Fruit fly (Drosophila melanogaster) whole organism, embryonic: ENCODE measurements around the gene CG14406.
A peak's percentile ranks its signal among the peaks of the same experiment; 100 is the strongest.

Experiments used
- Abd-B ChIP-seq: fragments of 200-800 bp; sonication (Bioruptor generic); optimal IDR thresholded peaks from 2 replicates; lab custom pipeline; 2018; ENCODE audit warnings: missing biosample characterization, mild to moderate bottlenecking, missing genetic modification characterization, moderate library complexity
- C15 ChIP-seq: fragments of 200-800 bp; sonication (Bioruptor generic); IDR thresholded peaks from 3 replicates; pipeline ENCODE4 v1.3.6; 2022; ENCODE audit warnings: missing biosample characterization, missing genetic modification characterization
- CG11247 ChIP-seq: fragments of 200-800 bp; sonication (Bioruptor generic); IDR thresholded peaks from 2 replicates; pipeline ENCODE4 v1.3.6; 2022; ENCODE audit warnings: missing biosample characterization, missing genetic modification characterization
- CG11695 ChIP-seq: fragments of 200-800 bp; sonication (Bioruptor generic); IDR thresholded peaks from 3 replicates; pipeline ENCODE4 v1.3.6; 2022; ENCODE audit warnings: missing biosample characterization, missing genetic modification characterization
- CG12769 ChIP-seq: fragments of 200-800 bp; sonication (Bioruptor generic); optimal IDR thresholded peaks from 2 replicates; lab custom pipeline; 2019; ENCODE audit warnings: missing biosample characterization, mild to moderate bottlenecking, missing genetic modification characterization, moderate library complexity
- CG13894 ChIP-seq: fragments of 200-800 bp; sonication (Bioruptor generic); optimal IDR thresholded peaks from 3 replicates; lab custom pipeline; 2018; ENCODE audit warnings: missing biosample characterization, mild to moderate bottlenecking, missing genetic modification characterization, moderate library complexity
- CG15269 ChIP-seq: fragments of 200-800 bp; sonication (Bioruptor generic); optimal IDR thresholded peaks from 2 replicates; lab custom pipeline; 2018; ENCODE audit warnings: missing biosample characterization, mild to moderate bottlenecking, missing genetic modification characterization, moderate library complexity
- CG30403 ChIP-seq: fragments of 200-800 bp; sonication (Bioruptor generic); optimal IDR thresholded peaks from 3 replicates; lab custom pipeline; 2016; ENCODE audit warnings: missing biosample characterization, missing genetic modification characterization
- CG31365 ChIP-seq: fragments of 200-800 bp; sonication (Bioruptor generic); optimal IDR thresholded peaks from 2 replicates; lab custom pipeline; 2018; ENCODE audit warnings: missing biosample characterization, mild to moderate bottlenecking, missing genetic modification characterization
- CG4282 ChIP-seq: fragments of 200-800 bp; sonication (Bioruptor generic); optimal IDR thresholded peaks from 2 replicates; lab custom pipeline; 2016; ENCODE audit warnings: missing biosample characterization, missing genetic modification characterization
- CG5180 ChIP-seq: fragments of 200-800 bp; sonication (Bioruptor generic); optimal IDR thresholded peaks from 3 replicates; lab custom pipeline; 2017; ENCODE audit warnings: missing biosample characterization, missing genetic modification characterization, mild to moderate bottlenecking, moderate library complexity, missing genetic modification reagents
- CG5245 ChIP-seq: fragments of 200-800 bp; sonication (Bioruptor generic); optimal IDR thresholded peaks from 3 replicates; lab custom pipeline; 2016; ENCODE audit warnings: missing biosample characterization, missing genetic modification characterization
- CG6765 ChIP-seq: fragments of 200-800 bp; sonication (Bioruptor generic); optimal IDR thresholded peaks from 3 replicates; lab custom pipeline; 2017; ENCODE audit warnings: missing biosample characterization, mild to moderate bottlenecking, missing genetic modification characterization
- CTCF ChIP-seq: fragments of 200-800 bp; sonication (Bioruptor generic); optimal IDR thresholded peaks from 2 replicates; lab custom pipeline; 2017; ENCODE audit warnings: missing biosample characterization, mild to moderate bottlenecking, missing genetic modification characterization, moderate library complexity
- Camta ChIP-seq: fragments of 200-800 bp; sonication (Bioruptor generic); optimal IDR thresholded peaks from 2 replicates; lab custom pipeline; 2016; ENCODE audit warnings: missing biosample characterization, missing genetic modification characterization
- Deaf1 ChIP-seq: fragments of 200-800 bp; optimal IDR thresholded peaks from 3 replicates; lab custom pipeline; 2019; ENCODE audit warnings: missing biosample characterization, mild to moderate bottlenecking, missing genetic modification characterization, moderate library complexity
- H15 ChIP-seq: fragments of 200-800 bp; sonication (Bioruptor generic); IDR thresholded peaks from 3 replicates; pipeline ENCODE4 v1.3.6; 2022; ENCODE audit warnings: missing biosample characterization, missing genetic modification characterization
- bowl ChIP-seq: fragments of 200-800 bp; sonication (Bioruptor generic); IDR thresholded peaks from 2 replicates; pipeline ENCODE4 v1.3.6; 2022; ENCODE audit warnings: missing biosample characterization, missing genetic modification characterization
- chinmo ChIP-seq: fragments of 200-800 bp; sonication (Bioruptor generic); IDR thresholded peaks from 4 replicates; pipeline ENCODE4 v1.3.6; 2022; ENCODE audit warnings: missing biosample characterization, missing genetic modification characterization; ENCODE audit not compliant: partially characterized antibody
- croc ChIP-seq: fragments of 200-800 bp; sonication (Bioruptor generic); conservative IDR thresholded peaks from 3 replicates; pipeline ENCODE4 v1.3.6; 2022; ENCODE audit warnings: missing biosample characterization, missing genetic modification characterization
- crol ChIP-seq: fragments of 200-800 bp; sonication (Bioruptor generic); IDR thresholded peaks from 2 replicates; pipeline ENCODE4 v1.3.6; 2022; ENCODE audit warnings: missing biosample characterization, missing genetic modification characterization
- fu2 ChIP-seq: fragments of 200-800 bp; sonication (Bioruptor generic); optimal IDR thresholded peaks from 2 replicates; lab custom pipeline; 2016; ENCODE audit warnings: missing biosample characterization, missing genetic modification characterization
- grn ChIP-seq: fragments of 200-800 bp; sonication (Bioruptor generic); optimal IDR thresholded peaks from 3 replicates; lab custom pipeline; 2017; ENCODE audit warnings: missing biosample characterization, missing genetic modification characterization
- maf-S ChIP-seq: fragments of 200-800 bp; sonication (Bioruptor generic); optimal IDR thresholded peaks from 2 replicates; lab custom pipeline; 2016; ENCODE audit warnings: missing biosample characterization, missing genetic modification characterization
- repo ChIP-seq: fragments of 200-800 bp; sonication (Bioruptor generic); optimal IDR thresholded peaks from 2 replicates; lab custom pipeline; 2016; ENCODE audit warnings: missing biosample characterization, missing genetic modification characterization
- scrt ChIP-seq: fragments of 200-800 bp; sonication (Bioruptor generic); optimal IDR thresholded peaks from 2 replicates; lab custom pipeline; 2018; ENCODE audit warnings: missing biosample characterization, mild to moderate bottlenecking, missing genetic modification characterization, moderate library complexity
- sd ChIP-seq: fragments of 200-800 bp; sonication (Bioruptor generic); optimal IDR thresholded peaks from 3 replicates; lab custom pipeline; 2018; ENCODE audit warnings: missing biosample characterization, mild to moderate bottlenecking, missing genetic modification characterization, moderate library complexity
- sens ChIP-seq: fragments of 200-800 bp; sonication (Bioruptor generic); peaks from one replicate; lab custom pipeline; 2016; ENCODE audit warnings: missing biosample characterization, missing genetic modification characterization
- sisA ChIP-seq: fragments of 200-800 bp; sonication (Bioruptor generic); IDR thresholded peaks from 2 replicates; pipeline ENCODE4 v1.3.6; 2022; ENCODE audit warnings: missing biosample characterization, missing genetic modification characterization
- sqz ChIP-seq: fragments of 200-800 bp; sonication (Bioruptor generic); optimal IDR thresholded peaks from 3 replicates; lab custom pipeline; 2018; ENCODE audit warnings: missing biosample characterization, mild to moderate bottlenecking, missing genetic modification characterization
- stwl ChIP-seq: fragments of 200-800 bp; sonication (Bioruptor generic); optimal IDR thresholded peaks from 3 replicates; lab custom pipeline; 2018; ENCODE audit warnings: missing biosample characterization, mild to moderate bottlenecking, missing genetic modification characterization, moderate library complexity
- tna ChIP-seq: fragments of 200-800 bp; sonication (Bioruptor generic); IDR thresholded peaks from 2 replicates; pipeline ENCODE4 v1.3.6; 2022; ENCODE audit warnings: missing biosample characterization, missing genetic modification characterization; ENCODE audit not compliant: partially characterized antibody
- vvl ChIP-seq: fragments of 200-800 bp; sonication (Bioruptor generic); IDR thresholded peaks from 2 replicates; pipeline ENCODE4 v1.3.6; 2022; ENCODE audit warnings: missing biosample characterization, missing genetic modification characterization

CG14406 gene

dm6 chrX:14882536-14883118 lies 28.0 kb downstream of the CG14406 start, which contains the start of the genes CG45064 and CG45065 (continued):
- TF ChIP-seq tna (GFP tag; lab: Robert Waterston, UW) (no peak), stwl (tag; lab: Kevin White, UChicago) (no peak), CG5245 (GFP tag; lab: Kevin White, UChicago) (peak; percentile 81), Abd-B (GFP tag; lab: Kevin White, UChicago) (peak; percentile 57), Deaf1 (tag; lab: Kevin White, UChicago) (peak; percentile 75), H15 (GFP tag; lab: Robert Waterston, UW) (peak; percentile 86), grn (GFP tag; lab: Kevin White, UChicago) (peak; percentile 2), vvl (GFP tag; lab: Robert Waterston, UW) (peak; percentile 94)
- TF ChIP-seq, all 482 proteins: peak for 363

dm6 chrX:14878917-14879316 lies 31.7 kb downstream of the CG14406 start:
- TF ChIP-seq CG4282 (GFP tag; lab: Kevin White, UChicago): no peak
- TF ChIP-seq croc (GFP tag; lab: Robert Waterston, UW): no peak
- TF ChIP-seq bowl (GFP tag; lab: Robert Waterston, UW): no peak
- TF ChIP-seq vvl (GFP tag; lab: Robert Waterston, UW): peak; percentile 53; the same call in 1 of the 2 replicates
- no peak for TF ChIP-seq C15 (GFP tag; lab: Robert Waterston, UW)
- TF ChIP-seq CG11247 (GFP tag; lab: Robert Waterston, UW): peak; percentile 65
- no peak for TF ChIP-seq fu2 (GFP tag; lab: Kevin White, UChicago)
- no peak for TF ChIP-seq sisA (GFP tag; lab: Robert Waterston, UW)
- TF ChIP-seq CTCF (GFP tag; lab: Kevin White, UChicago): peak; percentile 86

- TF ChIP-seq scrt (GFP tag; lab: Kevin White, UChicago) (no peak), CG15269 (tag; lab: Kevin White, UChicago) (no peak), maf-S (GFP tag; lab: Kevin White, UChicago) (no peak), CG5180 (GFP tag; lab: Kevin White, UChicago) (peak; percentile 97), repo (GFP tag; lab: Kevin White, UChicago) (no peak), sens (GFP tag; lab: Kevin White, UChicago) (peak; percentile 25), CG6765 (no peak), chinmo (0 out of 4 replicates have a peak, but pooled peaks have one; percentile 29), Camta (GFP tag; lab: Kevin White, UChicago) (no peak)
Measured at dm6 chrX:14871028-14871427, 39.6 kb downstream of the CG14406 start, which contains the start of gene CG9518. TSS of gene CG9518 (minus strand) at chrX:14871181.

dm6 chrX:14868414-14868813 lies 42.2 kb downstream of the CG14406 start:
- TF ChIP-seq sd (tag; lab: Kevin White, UChicago) (peak; percentile 46), chinmo (0 out of 4 replicates have a peak, but pooled peaks have one; percentile 17), CG12769 (tag; lab: Kevin White, UChicago) (peak; percentile 64), CG30403 (GFP tag; lab: Kevin White, UChicago) (no peak), CG31365 (tag; lab: Kevin White, UChicago) (no peak), CG11695 (GFP tag; lab: Robert Waterston, UW) (no peak), crol (GFP tag; lab: Robert Waterston, UW) (peak; percentile 82), CG5180 (GFP tag; lab: Kevin White, UChicago) (peak; percentile 34), sqz (peak; percentile 53), CG13894 (tag; lab: Kevin White, UChicago) (peak; percentile 24)
- TF ChIP-seq, all 482 proteins: peak for 7
